Fruit fly (Drosophila melanogaster) S2 (cell line): ENCODE results near the gene CG13083.

Experiments used
- CG8478 ChIP-seq: fragments of >200 bp; optimal IDR thresholded peaks from 2 replicates; lab custom pipeline; 2018
- CTCF ChIP-seq, 2 experiments: fragments of >200 bp; optimal IDR thresholded peaks; 2 replicates each; lab custom pipeline; 2018

- TF ChIP-seq CG8478 (lab: Kevin White, UChicago) = no peak
- TF ChIP-seq CTCF (optimal IDR thresholded peaks at IDR 0.05; lab: Kevin White, UChicago) = no peak
Observed at dm6 chr2L:19519611-19520010, 32.3 kb downstream of the CG13083 start.
